Worm (Caenorhabditis elegans) whole organism, L4 larva: ENCODE measurements around the gene K10C2.12.

ENCODE experiments used
- fos-1 ChIP-seq: fragments of 150-350 bp; optimal IDR thresholded peaks from 2 replicates; lab custom pipeline; 2014; ENCODE audit warnings: missing biosample characterization, missing genetic modification characterization
- lir-3 ChIP-seq: sonication (generic microtip); optimal IDR thresholded peaks from 2 replicates; lab custom pipeline; 2016; ENCODE audit warnings: mild to moderate bottlenecking, missing genetic modification characterization, missing compliant biosample characterization
- madf-5 ChIP-seq, 2 experiments: fragments of 200-800 bp; sonication (Bioruptor generic); IDR thresholded peaks; 2 replicates each; pipeline ENCODE4 v1.3.6; 2022; ENCODE audit warnings: missing compliant biosample characterization in 2 of 2, missing genetic modification characterization in 2 of 2
- pqm-1 ChIP-seq: sonication (generic microtip); optimal IDR thresholded peaks from 2 replicates; lab custom pipeline; 2017; ENCODE audit warnings: missing biosample characterization, missing genetic modification characterization
- zfp-3 ChIP-seq: fragments of 200-800 bp; sonication (Bioruptor generic); conservative IDR thresholded peaks from 2 replicates; pipeline ENCODE4 v1.3.6; 2022; ENCODE audit warnings: missing genetic modification reagents, missing genetic modification characterization, missing compliant biosample characterization

DNA sequence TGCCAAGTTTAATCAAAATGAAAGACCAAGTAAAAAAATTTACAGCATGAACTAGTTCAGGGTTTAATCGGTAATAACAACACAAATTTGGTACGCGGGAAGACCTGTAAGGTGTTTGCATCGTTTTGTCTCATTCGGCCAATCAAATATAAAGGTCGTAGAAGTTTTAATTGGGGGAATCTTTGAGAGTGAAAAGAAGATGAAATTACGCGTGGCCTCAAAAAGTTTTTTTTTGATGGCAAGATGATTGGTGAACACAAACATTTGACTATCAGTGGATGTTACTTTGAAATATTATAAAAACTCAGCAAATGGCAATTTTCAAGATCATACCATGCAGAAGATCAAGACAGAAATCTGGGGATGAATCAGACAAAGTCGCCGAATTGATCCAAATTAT lies 34.6 kb upstream of the K10C2.12 start, which contains the start of gene nas-33:
- TF ChIP-seq lir-3 (no peak), pqm-1 (tag; lab: Kevin White, UChicago) (no peak), madf-5 (GFP tag; IDR thresholded peaks at IDR 0.05; lab: Robert Waterston, UW) (no peak), fos-1 (tag; lab: Kevin White, UChicago) (no peak), zfp-3 (GFP tag; lab: Robert Waterston, UW) (no peak)
